Fruit fly (Drosophila melanogaster) whole organism, embryonic: Measurements from ENCODE around the gene Lipt2.

Experiments used
- Ada2b ChIP-seq: fragments of 200-800 bp; sonication (Bioruptor generic); IDR thresholded peaks from 2 replicates; pipeline ENCODE4 v1.3.6; 2022; ENCODE audit warnings: missing biosample characterization, missing genetic modification characterization
- Adf1 ChIP-seq: fragments of 200-800 bp; sonication (Bioruptor generic); IDR thresholded peaks from 2 replicates; pipeline ENCODE4 v1.3.6; 2022; ENCODE audit warnings: missing biosample characterization, missing genetic modification characterization
- Atf3 ChIP-seq: fragments of 200-800 bp; sonication (Bioruptor generic); optimal IDR thresholded peaks from 3 replicates; lab custom pipeline; 2016; ENCODE audit warnings: missing biosample characterization, missing genetic modification characterization
- Bteb2 ChIP-seq: fragments of 200-800 bp; sonication (Bioruptor generic); optimal IDR thresholded peaks from 2 replicates; lab custom pipeline; 2016; ENCODE audit warnings: missing biosample characterization, missing genetic modification characterization
- CG10543 ChIP-seq: fragments of 200-800 bp; sonication (Bioruptor generic); optimal IDR thresholded peaks from 3 replicates; lab custom pipeline; 2017; ENCODE audit warnings: missing biosample characterization, mild to moderate bottlenecking, missing genetic modification characterization, moderate library complexity
- CG11504 ChIP-seq: fragments of 200-800 bp; sonication (Bioruptor generic); optimal IDR thresholded peaks from 3 replicates; lab custom pipeline; 2019; ENCODE audit warnings: missing biosample characterization, mild to moderate bottlenecking, missing genetic modification characterization, moderate library complexity
- CG11695 ChIP-seq: fragments of 200-800 bp; sonication (Bioruptor generic); IDR thresholded peaks from 3 replicates; pipeline ENCODE4 v1.3.6; 2022; ENCODE audit warnings: missing biosample characterization, missing genetic modification characterization
- CG11696 ChIP-seq: fragments of 200-800 bp; sonication (Bioruptor generic); IDR thresholded peaks from 2 replicates; pipeline ENCODE4 v1.3.6; 2022; ENCODE audit warnings: missing biosample characterization, missing genetic modification characterization
- CG12659 ChIP-seq: fragments of 200-800 bp; sonication (Bioruptor generic); optimal IDR thresholded peaks from 3 replicates; lab custom pipeline; 2017; ENCODE audit warnings: mild to moderate bottlenecking, missing biosample characterization, missing genetic modification reagents, missing genetic modification characterization
- CG1603 ChIP-seq: fragments of 200-800 bp; sonication (Bioruptor generic); optimal IDR thresholded peaks from 2 replicates; lab custom pipeline; 2019; ENCODE audit warnings: missing biosample characterization, mild to moderate bottlenecking, missing genetic modification characterization, moderate library complexity
- CG16815 ChIP-seq: fragments of 200-800 bp; sonication (Bioruptor generic); optimal IDR thresholded peaks from 3 replicates; lab custom pipeline; 2017; ENCODE audit warnings: missing biosample characterization, mild to moderate bottlenecking, missing genetic modification characterization
- CG17359 ChIP-seq: fragments of 200-800 bp; sonication (Bioruptor generic); optimal IDR thresholded peaks from 3 replicates; lab custom pipeline; 2018; ENCODE audit warnings: missing biosample characterization, mild to moderate bottlenecking, missing genetic modification characterization, moderate library complexity
- CG17361 ChIP-seq: fragments of 200-800 bp; sonication (Bioruptor generic); IDR thresholded peaks from 3 replicates; pipeline ENCODE4 v1.3.6; 2022; ENCODE audit warnings: missing biosample characterization, missing genetic modification characterization
- CG18011 ChIP-seq: fragments of 200-800 bp; sonication (Bioruptor generic); optimal IDR thresholded peaks from 2 replicates; lab custom pipeline; 2017; ENCODE audit warnings: missing biosample characterization, missing genetic modification characterization, mild to moderate bottlenecking, moderate library complexity, missing genotype
- CG2116 ChIP-seq: fragments of 200-800 bp; sonication (Bioruptor generic); optimal IDR thresholded peaks from 3 replicates; lab custom pipeline; 2018; ENCODE audit warnings: missing biosample characterization, mild to moderate bottlenecking, missing genetic modification characterization
- CG2678 ChIP-seq: fragments of 200-800 bp; sonication (Bioruptor generic); optimal IDR thresholded peaks from 3 replicates; lab custom pipeline; 2019; ENCODE audit warnings: missing biosample characterization, mild to moderate bottlenecking, missing genetic modification characterization, moderate library complexity
- CG2875 ChIP-seq: fragments of 200-800 bp; sonication (Bioruptor generic); optimal IDR thresholded peaks from 2 replicates; lab custom pipeline; 2017; ENCODE audit warnings: missing biosample characterization, mild to moderate bottlenecking, missing genetic modification characterization, missing genetic modification reagents
- CG31224 ChIP-seq: fragments of 200-800 bp; sonication (Bioruptor generic); IDR thresholded peaks from 2 replicates; pipeline ENCODE4 v1.3.6; 2022; ENCODE audit warnings: missing biosample characterization, missing genetic modification characterization
- CG42726 ChIP-seq: fragments of 200-800 bp; sonication (Bioruptor generic); IDR thresholded peaks from 2 replicates; pipeline ENCODE4 v1.3.6; 2022; ENCODE audit warnings: missing biosample characterization, missing genetic modification characterization; ENCODE audit not compliant: partially characterized antibody
- CG4360 ChIP-seq: fragments of 200-800 bp; sonication (Bioruptor generic); IDR thresholded peaks from 2 replicates; pipeline ENCODE4 v1.3.6; 2022; ENCODE audit warnings: missing biosample characterization, missing genetic modification characterization
- CG7271 ChIP-seq: fragments of 200-800 bp; sonication (Bioruptor generic); optimal IDR thresholded peaks from 2 replicates; lab custom pipeline; 2018; ENCODE audit warnings: missing biosample characterization, mild to moderate bottlenecking, missing genetic modification characterization, moderate library complexity
- CG7963 ChIP-seq: fragments of 200-800 bp; sonication (Bioruptor generic); IDR thresholded peaks from 3 replicates; pipeline ENCODE4 v1.3.6; 2022; ENCODE audit warnings: missing biosample characterization, missing genetic modification characterization; ENCODE audit not compliant: partially characterized antibody
- CG9817 ChIP-seq: fragments of 200-800 bp; sonication (Bioruptor generic); optimal IDR thresholded peaks from 2 replicates; lab custom pipeline; 2018; ENCODE audit warnings: missing biosample characterization, mild to moderate bottlenecking, missing genetic modification characterization, moderate library complexity
- CG9932 ChIP-seq: fragments of 200-800 bp; sonication (Bioruptor generic); IDR thresholded peaks from 2 replicates; pipeline ENCODE4 v1.3.6; 2022; ENCODE audit warnings: missing biosample characterization, missing genetic modification characterization
- Hmx ChIP-seq: fragments of 200-800 bp; sonication (Bioruptor generic); optimal IDR thresholded peaks from 2 replicates; lab custom pipeline; 2016; ENCODE audit warnings: missing biosample characterization, missing genetic modification characterization
- Mrtf ChIP-seq: fragments of 200-800 bp; sonication (Bioruptor generic); IDR thresholded peaks from 3 replicates; pipeline ENCODE4 v1.3.6; 2022; ENCODE audit warnings: missing biosample characterization, missing genetic modification characterization
- Nf-YC ChIP-seq: fragments of 200-800 bp; optimal IDR thresholded peaks from 3 replicates; lab custom pipeline; 2019; ENCODE audit warnings: missing biosample characterization, mild to moderate bottlenecking, missing genetic modification characterization, moderate library complexity
- NfI ChIP-seq: fragments of 200-800 bp; sonication (Bioruptor generic); optimal IDR thresholded peaks from 3 replicates; lab custom pipeline; 2018; ENCODE audit warnings: missing biosample characterization, mild to moderate bottlenecking, missing genetic modification characterization, moderate library complexity
- Optix ChIP-seq: fragments of 200-800 bp; sonication (Bioruptor generic); IDR thresholded peaks from 3 replicates; pipeline ENCODE4 v1.3.6; 2022; ENCODE audit warnings: missing biosample characterization, missing genetic modification characterization
- Ptx1 ChIP-seq: fragments of 200-800 bp; sonication (Bioruptor generic); IDR thresholded peaks from 2 replicates; pipeline ENCODE4 v1.3.6; 2022; ENCODE audit warnings: missing biosample characterization, missing genetic modification characterization
- Scr ChIP-seq: fragments of 200-800 bp; sonication (Bioruptor generic); IDR thresholded peaks from 2 replicates; pipeline ENCODE4 v1.3.6; 2022; ENCODE audit warnings: missing biosample characterization, missing genetic modification characterization; ENCODE audit not compliant: partially characterized antibody
- Sin3A ChIP-seq: fragments of >200 bp; optimal IDR thresholded peaks from 2 replicates; lab custom pipeline; 2018
- Trl ChIP-seq, 3 experiments: fragments of >200 bp in 2 of 3; fragments of 200-800 bp in 1 of 3; sonication (Bioruptor generic) in 1 of 3; optimal IDR thresholded peaks; 2 replicates in 1 of 3; 3 replicates in 2 of 3; lab custom pipeline; 2016 to 2017; ENCODE audit warnings: missing biosample characterization in 1 of 3, missing genetic modification characterization in 1 of 3
- YL-1 ChIP-seq: fragments of 200-800 bp; sonication (Bioruptor generic); optimal IDR thresholded peaks from 3 replicates; lab custom pipeline; 2017; ENCODE audit warnings: missing biosample characterization, mild to moderate bottlenecking, missing genetic modification characterization
- amos ChIP-seq: fragments of 200-800 bp; sonication (Bioruptor generic); IDR thresholded peaks from 2 replicates; pipeline ENCODE4 v1.3.6; 2022; ENCODE audit warnings: missing biosample characterization, missing genetic modification characterization; ENCODE audit not compliant: partially characterized antibody
- aop ChIP-seq: fragments of 200-800 bp; sonication (Bioruptor generic); IDR thresholded peaks from 2 replicates; pipeline ENCODE4 v1.3.6; 2022; ENCODE audit warnings: missing biosample characterization, missing genetic modification characterization
- bowl ChIP-seq: fragments of 200-800 bp; sonication (Bioruptor generic); IDR thresholded peaks from 2 replicates; pipeline ENCODE4 v1.3.6; 2022; ENCODE audit warnings: missing biosample characterization, missing genetic modification characterization
- cas ChIP-seq: fragments of 200-800 bp; sonication (Bioruptor generic); IDR thresholded peaks from 2 replicates; pipeline ENCODE4 v1.3.6; 2022; ENCODE audit warnings: missing biosample characterization, missing genetic modification characterization
- cato ChIP-seq: fragments of 200-800 bp; sonication (Bioruptor generic); optimal IDR thresholded peaks from 2 replicates; lab custom pipeline; 2016; ENCODE audit warnings: missing biosample characterization, missing genetic modification characterization, borderline replicate concordance
- ems ChIP-seq: fragments of 200-800 bp; sonication (Bioruptor generic); optimal IDR thresholded peaks from 3 replicates; lab custom pipeline; 2016; ENCODE audit warnings: missing biosample characterization, missing genetic modification characterization
- fd64A ChIP-seq: fragments of 200-800 bp; sonication (Bioruptor generic); optimal IDR thresholded peaks from 3 replicates; lab custom pipeline; 2018; ENCODE audit warnings: missing biosample characterization, mild to moderate bottlenecking, missing genetic modification characterization
- lbe ChIP-seq: fragments of 200-800 bp; sonication (Bioruptor generic); optimal IDR thresholded peaks from 2 replicates; lab custom pipeline; 2016; ENCODE audit warnings: missing biosample characterization, mild to moderate bottlenecking, missing genetic modification characterization
- maf-S ChIP-seq: fragments of 200-800 bp; sonication (Bioruptor generic); optimal IDR thresholded peaks from 2 replicates; lab custom pipeline; 2016; ENCODE audit warnings: missing biosample characterization, missing genetic modification characterization
- sna ChIP-seq: fragments of 200-800 bp; sonication (Bioruptor generic); IDR thresholded peaks from 2 replicates; pipeline ENCODE4 v1.3.6; 2022; ENCODE audit warnings: missing biosample characterization, missing genetic modification characterization; ENCODE audit not compliant: partially characterized antibody
- stc ChIP-seq: fragments of 200-800 bp; sonication (Bioruptor generic); IDR thresholded peaks from 2 replicates; pipeline ENCODE4 v1.3.6; 2022; ENCODE audit warnings: missing biosample characterization, missing genetic modification characterization
- twi ChIP-seq: fragments of 200-800 bp; optimal IDR thresholded peaks from 2 replicates; lab custom pipeline; 2019; ENCODE audit warnings: missing biosample characterization, mild to moderate bottlenecking, missing genetic modification characterization, moderate library complexity
- tx ChIP-seq: fragments of 200-800 bp; sonication (Bioruptor generic); optimal IDR thresholded peaks from 2 replicates; lab custom pipeline; 2016; ENCODE audit warnings: missing biosample characterization, missing genetic modification characterization
- vfl ChIP-seq: fragments of 200-800 bp; sonication (Bioruptor generic); optimal IDR thresholded peaks from 2 replicates; lab custom pipeline; 2016; ENCODE audit warnings: missing biosample characterization, missing genetic modification characterization
- zen ChIP-seq: fragments of 200-800 bp; sonication (Bioruptor generic); optimal IDR thresholded peaks from 3 replicates; lab custom pipeline; 2018; ENCODE audit warnings: missing biosample characterization, mild to moderate bottlenecking, missing genetic modification characterization, moderate library complexity

The Lipt2 gene

dm6 chr3R:4479038-4479988, 42.2 kb upstream of the Lipt2 start, which contains the start of gene CG31523 (continued):
- TF ChIP-seq CG2116 (GFP tag; lab: Kevin White, UChicago) (no peak), Trl (optimal IDR thresholded peaks at IDR 0.05; lab: Kevin White, UChicago) (no peak), Trl (GFP tag; optimal IDR thresholded peaks at IDR 0.05; lab: Kevin White, UChicago) (no peak), CG4360 (GFP tag; lab: Robert Waterston, UW) (no peak), Bteb2 (GFP tag; lab: Kevin White, UChicago) (no peak), Nf-YC (tag; lab: Kevin White, UChicago) (no peak), CG10543 (GFP tag; lab: Kevin White, UChicago) (no peak), CG11695 (GFP tag; lab: Robert Waterston, UW) (no peak), Atf3 (GFP tag; lab: Kevin White, UChicago) (no peak), zen (tag; lab: Kevin White, UChicago) (no peak), CG17359 (tag; lab: Kevin White, UChicago) (no peak), fd64A (GFP tag; lab: Kevin White, UChicago) (no peak), CG42726 (GFP tag; lab: Robert Waterston, UW) (peak; percentile 38; the same call in 1 of the 2 replicates), YL-1 (GFP tag; lab: Kevin White, UChicago) (no peak), ems (GFP tag; lab: Kevin White, UChicago) (no peak), CG12659 (GFP tag; lab: Kevin White, UChicago) (peak; percentile 31), CG7963 (no peak), Sin3A (lab: Kevin White, UChicago) (peak; percentile 16), CG2875 (no peak), cas (GFP tag; lab: Robert Waterston, UW) (no peak), Optix (GFP tag; lab: Robert Waterston, UW) (no peak), CG11696 (GFP tag; lab: Robert Waterston, UW) (no peak), vfl (GFP tag; lab: Kevin White, UChicago) (no peak), CG1603 (tag; lab: Kevin White, UChicago) (peak; percentile 49), CG16815 (GFP tag; lab: Kevin White, UChicago) (no peak), sna (peak; percentile 82), tx (GFP tag; lab: Kevin White, UChicago) (no peak), bowl (GFP tag; lab: Robert Waterston, UW) (no peak), NfI (GFP tag; lab: Kevin White, UChicago) (no peak), Ada2b (GFP tag; lab: Robert Waterston, UW) (no peak), CG11504 (tag; lab: Kevin White, UChicago) (no peak), amos (GFP tag; lab: Robert Waterston, UW) (peak; percentile 85), aop (GFP tag; lab: Robert Waterston, UW) (no peak), Ptx1 (no peak), Scr (peak; percentile 77), twi (tag; lab: Kevin White, UChicago) (no peak), cato (GFP tag; lab: Kevin White, UChicago) (no peak), lbe (no peak), CG17361 (peak; percentile 53; the same call in 2 of the 3 replicates), CG2678 (tag; lab: Kevin White, UChicago) (no peak), CG18011 (GFP tag; lab: Kevin White, UChicago) (no peak), CG9817 (tag; lab: Kevin White, UChicago) (no peak), Mrtf (no peak), CG9932 (peak; percentile 23; the same call in 1 of the 2 replicates), Hmx (GFP tag; lab: Kevin White, UChicago) (no peak), stc (GFP tag; lab: Robert Waterston, UW) (no peak), Adf1 (GFP tag; lab: Robert Waterston, UW) (no peak), maf-S (GFP tag; lab: Kevin White, UChicago) (no peak), CG31224 (GFP tag; lab: Robert Waterston, UW) (no peak), CG7271 (tag; lab: Kevin White, UChicago) (no peak)
